Fruit fly (Drosophila melanogaster) whole organism, embryonic: ENCODE data around the gene lab.
A peak's percentile ranks its signal among the peaks of the same experiment; 100 is the strongest.

ENCODE experiments used
- Bgb ChIP-seq: fragments of 200-800 bp; sonication (Bioruptor generic); IDR thresholded peaks from 2 replicates; pipeline ENCODE4 v1.3.6; 2022; ENCODE audit warnings: missing biosample characterization, missing genetic modification characterization; ENCODE audit not compliant: partially characterized antibody
- BtbVII ChIP-seq: fragments of 200-800 bp; sonication (Bioruptor generic); optimal IDR thresholded peaks from 3 replicates; lab custom pipeline; 2017; ENCODE audit warnings: missing biosample characterization, mild to moderate bottlenecking, missing genetic modification characterization
- CG10431 ChIP-seq: fragments of 200-800 bp; sonication (Bioruptor generic); optimal IDR thresholded peaks from 3 replicates; lab custom pipeline; 2018; ENCODE audit warnings: missing biosample characterization, mild to moderate bottlenecking, missing genetic modification characterization
- CG12942 ChIP-seq: fragments of 200-800 bp; sonication (Bioruptor generic); optimal IDR thresholded peaks from 3 replicates; lab custom pipeline; 2016; ENCODE audit warnings: missing biosample characterization, missing genetic modification characterization
- CG13287 ChIP-seq: fragments of 200-800 bp; sonication (Bioruptor generic); IDR thresholded peaks from 2 replicates; pipeline ENCODE4 v1.3.6; 2022; ENCODE audit warnings: missing biosample characterization, missing genetic modification characterization; ENCODE audit not compliant: partially characterized antibody
- CG16863 ChIP-seq: fragments of 200-800 bp; sonication (Bioruptor generic); optimal IDR thresholded peaks from 3 replicates; lab custom pipeline; 2016; ENCODE audit warnings: missing biosample characterization, missing genetic modification characterization
- CG17359 ChIP-seq: fragments of 200-800 bp; sonication (Bioruptor generic); optimal IDR thresholded peaks from 3 replicates; lab custom pipeline; 2018; ENCODE audit warnings: missing biosample characterization, mild to moderate bottlenecking, missing genetic modification characterization, moderate library complexity
- CG17829 ChIP-seq: fragments of 200-800 bp; optimal IDR thresholded peaks from 2 replicates; lab custom pipeline; 2019; ENCODE audit warnings: missing biosample characterization, mild to moderate bottlenecking, missing genetic modification characterization, moderate library complexity
- CG1832 ChIP-seq: fragments of 200-800 bp; sonication (Bioruptor generic); optimal IDR thresholded peaks from 2 replicates; lab custom pipeline; 2017; ENCODE audit warnings: missing biosample characterization, mild to moderate bottlenecking, missing genetic modification characterization, inconsistent platforms
- CG2889 ChIP-seq: fragments of 200-800 bp; sonication (Bioruptor generic); IDR thresholded peaks from 3 replicates; pipeline ENCODE4 v1.3.6; 2022; ENCODE audit warnings: missing biosample characterization, missing genetic modification characterization
- CG3065 ChIP-seq: fragments of 200-800 bp; sonication (Bioruptor generic); optimal IDR thresholded peaks from 2 replicates; lab custom pipeline; 2016; ENCODE audit warnings: missing biosample characterization, missing genetic modification characterization
- CG3407 ChIP-seq: fragments of 200-800 bp; sonication (Bioruptor generic); optimal IDR thresholded peaks from 2 replicates; lab custom pipeline; 2018; ENCODE audit warnings: missing biosample characterization, mild to moderate bottlenecking, missing genetic modification characterization
- CG42726 ChIP-seq: fragments of 200-800 bp; sonication (Bioruptor generic); IDR thresholded peaks from 2 replicates; pipeline ENCODE4 v1.3.6; 2022; ENCODE audit warnings: missing biosample characterization, missing genetic modification characterization; ENCODE audit not compliant: partially characterized antibody
- CG4404 ChIP-seq: fragments of 200-800 bp; sonication (Bioruptor generic); IDR thresholded peaks from 2 replicates; pipeline ENCODE4 v1.3.6; 2022; ENCODE audit warnings: missing biosample characterization, missing genetic modification characterization
- CG5180 ChIP-seq: fragments of 200-800 bp; sonication (Bioruptor generic); optimal IDR thresholded peaks from 3 replicates; lab custom pipeline; 2017; ENCODE audit warnings: missing biosample characterization, missing genetic modification characterization, mild to moderate bottlenecking, moderate library complexity, missing genetic modification reagents
- CG6791 ChIP-seq: fragments of 200-800 bp; sonication (Bioruptor generic); IDR thresholded peaks from 3 replicates; pipeline ENCODE4 v1.3.6; 2022; ENCODE audit warnings: missing biosample characterization, missing genetic modification characterization; ENCODE audit not compliant: partially characterized antibody
- CG8478 ChIP-seq: fragments of >200 bp; optimal IDR thresholded peaks from 2 replicates; lab custom pipeline; 2018
- CG9932 ChIP-seq: fragments of 200-800 bp; sonication (Bioruptor generic); IDR thresholded peaks from 2 replicates; pipeline ENCODE4 v1.3.6; 2022; ENCODE audit warnings: missing biosample characterization, missing genetic modification characterization
- CoRest ChIP-seq: fragments of 200-800 bp; sonication (Bioruptor generic); optimal IDR thresholded peaks from 3 replicates; lab custom pipeline; 2018; ENCODE audit warnings: missing biosample characterization, mild to moderate bottlenecking, missing genetic modification characterization, moderate library complexity
- Dip2 ChIP-seq: fragments of 200-800 bp; sonication (Bioruptor generic); IDR thresholded peaks from 2 replicates; pipeline ENCODE4 v1.3.6; 2022; ENCODE audit warnings: missing biosample characterization, missing genetic modification characterization
- Dll ChIP-seq: fragments of 200-800 bp; sonication (Bioruptor generic); IDR thresholded peaks from 4 replicates; pipeline ENCODE4 v1.3.6; 2022; ENCODE audit warnings: missing biosample characterization, missing genetic modification characterization; ENCODE audit not compliant: partially characterized antibody
- MBD-R2 ChIP-seq: fragments of 200-800 bp; sonication (Bioruptor generic); IDR thresholded peaks from 2 replicates; pipeline ENCODE4 v1.3.6; 2022; ENCODE audit warnings: missing biosample characterization, missing genetic modification characterization
- Nf-YA ChIP-seq: fragments of 200-800 bp; sonication (Bioruptor generic); IDR thresholded peaks from 2 replicates; pipeline ENCODE4 v1.3.6; 2022; ENCODE audit warnings: missing biosample characterization, missing genetic modification characterization
- Nf-YB ChIP-seq: fragments of 200-800 bp; sonication (Bioruptor generic); optimal IDR thresholded peaks from 3 replicates; lab custom pipeline; 2019; ENCODE audit warnings: missing biosample characterization, mild to moderate bottlenecking, missing genetic modification characterization, moderate library complexity
- Nf-YC ChIP-seq: fragments of 200-800 bp; optimal IDR thresholded peaks from 3 replicates; lab custom pipeline; 2019; ENCODE audit warnings: missing biosample characterization, mild to moderate bottlenecking, missing genetic modification characterization, moderate library complexity
- Ravus ChIP-seq: fragments of 200-800 bp; sonication (Bioruptor generic); IDR thresholded peaks from 2 replicates; pipeline ENCODE4 v1.3.6; 2022; ENCODE audit warnings: missing biosample characterization, missing genetic modification characterization
- Sry-β ChIP-seq: fragments of 200-800 bp; sonication (Bioruptor generic); optimal IDR thresholded peaks from 2 replicates; lab custom pipeline; 2018; ENCODE audit warnings: missing biosample characterization, mild to moderate bottlenecking, missing genetic modification characterization, moderate library complexity
- Vsx1 ChIP-seq: fragments of 200-800 bp; sonication (Bioruptor generic); optimal IDR thresholded peaks from 2 replicates; lab custom pipeline; 2017; ENCODE audit warnings: missing biosample characterization, mild to moderate bottlenecking, missing genetic modification characterization, missing genetic modification reagents
- al ChIP-seq: fragments of 200-800 bp; sonication (Bioruptor generic); IDR thresholded peaks from 2 replicates; pipeline ENCODE4 v1.3.6; 2022; ENCODE audit warnings: missing biosample characterization, missing genetic modification characterization
- ap ChIP-seq: fragments of 200-800 bp; sonication (Bioruptor generic); IDR thresholded peaks from 2 replicates; pipeline ENCODE4 v1.3.6; 2022; ENCODE audit warnings: missing biosample characterization, missing genetic modification characterization
- ash1 ChIP-seq: fragments of 200-800 bp; sonication (Bioruptor generic); optimal IDR thresholded peaks from 2 replicates; lab custom pipeline; 2018; ENCODE audit warnings: missing biosample characterization, mild to moderate bottlenecking, missing genetic modification characterization
- cg ChIP-seq: fragments of 200-800 bp; sonication (Bioruptor generic); optimal IDR thresholded peaks from 3 replicates; lab custom pipeline; 2019; ENCODE audit warnings: missing biosample characterization, mild to moderate bottlenecking, missing genetic modification characterization, moderate library complexity
- chif ChIP-seq, 2 experiments: fragments of 200-800 bp; sonication (Bioruptor generic); optimal IDR thresholded peaks; 3 replicates each; lab custom pipeline; 2016; ENCODE audit warnings: missing biosample characterization in 2 of 2, missing genetic modification characterization in 2 of 2
- chinmo ChIP-seq: fragments of 200-800 bp; sonication (Bioruptor generic); IDR thresholded peaks from 4 replicates; pipeline ENCODE4 v1.3.6; 2022; ENCODE audit warnings: missing biosample characterization, missing genetic modification characterization; ENCODE audit not compliant: partially characterized antibody
- chm ChIP-seq: fragments of 200-800 bp; sonication (Bioruptor generic); IDR thresholded peaks from 2 replicates; pipeline ENCODE4 v1.3.6; 2022; ENCODE audit warnings: missing biosample characterization, missing genetic modification characterization
- crol ChIP-seq: fragments of 200-800 bp; sonication (Bioruptor generic); IDR thresholded peaks from 2 replicates; pipeline ENCODE4 v1.3.6; 2022; ENCODE audit warnings: missing biosample characterization, missing genetic modification characterization
- dmrt11E ChIP-seq: fragments of 200-800 bp; sonication (Bioruptor generic); optimal IDR thresholded peaks from 3 replicates; lab custom pipeline; 2018; ENCODE audit warnings: missing biosample characterization, mild to moderate bottlenecking, missing genetic modification characterization, moderate library complexity
- emc ChIP-seq: fragments of 200-800 bp; sonication (Bioruptor generic); optimal IDR thresholded peaks from 2 replicates; lab custom pipeline; 2016; ENCODE audit warnings: missing biosample characterization, missing genetic modification characterization
- fd102C ChIP-seq: fragments of 200-800 bp; sonication (Bioruptor generic); optimal IDR thresholded peaks from 2 replicates; lab custom pipeline; 2018; ENCODE audit warnings: missing biosample characterization, mild to moderate bottlenecking, missing genetic modification characterization, moderate library complexity
- h ChIP-seq: fragments of >200 bp; optimal IDR thresholded peaks from 2 replicates; lab custom pipeline; 2017
- insv ChIP-seq, 2 experiments: fragments of 200-800 bp; sonication (Bioruptor generic); optimal IDR thresholded peaks; 3 replicates each; lab custom pipeline; 2016 to 2018; ENCODE audit warnings: missing biosample characterization in 2 of 2, missing genetic modification characterization in 2 of 2
- lbe ChIP-seq: fragments of 200-800 bp; sonication (Bioruptor generic); optimal IDR thresholded peaks from 2 replicates; lab custom pipeline; 2016; ENCODE audit warnings: missing biosample characterization, mild to moderate bottlenecking, missing genetic modification characterization
- nerfin-2 ChIP-seq: fragments of 200-800 bp; sonication (Bioruptor generic); IDR thresholded peaks from 2 replicates; pipeline ENCODE4 v1.3.6; 2022; ENCODE audit warnings: missing biosample characterization, missing genetic modification characterization; ENCODE audit not compliant: partially characterized antibody
- oc ChIP-seq: fragments of 200-800 bp; sonication (Bioruptor generic); optimal IDR thresholded peaks from 2 replicates; lab custom pipeline; 2018; ENCODE audit warnings: missing biosample characterization, mild to moderate bottlenecking, missing genetic modification characterization, moderate library complexity
- pros ChIP-seq: fragments of 200-800 bp; sonication (Bioruptor generic); optimal IDR thresholded peaks from 3 replicates; lab custom pipeline; 2019; ENCODE audit warnings: missing biosample characterization, mild to moderate bottlenecking, missing genetic modification characterization, moderate library complexity
- row ChIP-seq: fragments of 200-800 bp; sonication (Bioruptor generic); IDR thresholded peaks from 3 replicates; pipeline ENCODE4 v1.3.6; 2022; ENCODE audit warnings: missing biosample characterization, missing genetic modification characterization
- sqz ChIP-seq: fragments of 200-800 bp; sonication (Bioruptor generic); optimal IDR thresholded peaks from 3 replicates; lab custom pipeline; 2018; ENCODE audit warnings: missing biosample characterization, mild to moderate bottlenecking, missing genetic modification characterization
- wek ChIP-seq: fragments of 200-800 bp; sonication (Bioruptor generic); optimal IDR thresholded peaks from 3 replicates; lab custom pipeline; 2018; ENCODE audit warnings: missing biosample characterization, mild to moderate bottlenecking, missing genetic modification characterization, moderate library complexity

lab gene

dm6 chr3R:6678480-6678879 is at the start of gene lab (continued):
- TF ChIP-seq chif (GFP tag; optimal IDR thresholded peaks at IDR 0.05; lab: Kevin White, UChicago) (peak in 1 of 2 experiments; percentile 15), CoRest (peak; percentile 32), CG1832 (peak; percentile 97), MBD-R2 (peak; percentile 10; the same call in 1 of the 2 replicates), CG3407 (no peak), row (GFP tag; lab: Robert Waterston, UW) (no peak), lbe (GFP tag; lab: Kevin White, UChicago) (no peak), CG13287 (peak; percentile 41; the same call in 1 of the 2 replicates), Nf-YA (GFP tag; lab: Robert Waterston, UW) (peak; percentile 76), Bgb (peak; percentile 20; the same call in 1 of the 2 replicates), CG17829 (tag; lab: Kevin White, UChicago) (peak; percentile 10), nerfin-2 (0 out of 2 replicates have a peak, but pooled peaks have one; percentile 30), CG5180 (peak; percentile 85), CG3065 (GFP tag; lab: Kevin White, UChicago) (peak; percentile 55), oc (tag; lab: Kevin White, UChicago) (peak; percentile 24), chm (GFP tag; lab: Robert Waterston, UW) (peak; percentile 47; the same call in 1 of the 2 replicates), CG42726 (GFP tag; lab: Robert Waterston, UW) (peak; percentile 59; the same call in 1 of the 2 replicates)

DNA sequence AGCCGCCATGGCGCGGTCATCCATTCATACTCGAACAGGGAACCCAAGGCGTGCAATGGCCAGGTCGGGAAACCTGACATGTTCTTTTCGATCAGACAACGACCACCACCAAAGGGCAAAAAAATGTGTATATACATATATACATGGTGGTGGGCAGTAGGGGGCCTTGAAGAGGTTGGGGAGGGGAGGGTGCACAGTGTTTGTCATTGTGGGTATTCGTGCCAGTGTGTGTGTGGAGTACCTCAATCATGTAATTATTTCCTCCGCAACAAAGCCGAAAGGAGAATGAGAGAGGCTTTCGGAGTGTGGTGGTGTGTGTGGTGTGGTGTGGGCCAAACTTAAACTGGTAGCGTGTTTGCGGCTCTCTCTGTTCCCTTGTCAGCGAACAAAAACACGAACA is 47.7 kb upstream of the lab start:
- TF ChIP-seq Nf-YB (GFP tag; lab: Kevin White, UChicago) (peak; percentile 80), chinmo (0 out of 4 replicates have a peak, but pooled peaks have one; percentile 26), Nf-YC (tag; lab: Kevin White, UChicago) (peak; percentile 64), crol (GFP tag; lab: Robert Waterston, UW) (peak; percentile 81), emc (GFP tag; lab: Kevin White, UChicago) (no peak), Dll (GFP tag; lab: Robert Waterston, UW) (0 out of 4 replicates have a peak, but pooled peaks have one; percentile 23), al (GFP tag; lab: Robert Waterston, UW) (no peak), pros (GFP tag; lab: Kevin White, UChicago) (peak; percentile 47), CG10431 (GFP tag; lab: Kevin White, UChicago) (peak; percentile 73), wek (GFP tag; lab: Kevin White, UChicago) (peak; percentile 86), sqz (GFP tag; lab: Kevin White, UChicago) (peak; percentile 40), CG8478 (lab: Kevin White, UChicago) (no peak), cg (GFP tag; lab: Kevin White, UChicago) (peak; percentile 70)

- TF ChIP-seq CG9932 (no peak), h (lab: Kevin White, UChicago) (no peak), Dip2 (GFP tag; lab: Robert Waterston, UW) (no peak), Vsx1 (GFP tag; lab: Kevin White, UChicago) (no peak), CG17359 (tag; lab: Kevin White, UChicago) (no peak), CG4404 (GFP tag; lab: Robert Waterston, UW) (no peak; the same call in none of the 2 replicates), CG2889 (GFP tag; lab: Robert Waterston, UW) (no peak), CG6791 (GFP tag; lab: Robert Waterston, UW) (no peak), Ravus (GFP tag; lab: Robert Waterston, UW) (no peak), BtbVII (GFP tag; lab: Kevin White, UChicago) (no peak), insv (GFP tag; optimal IDR thresholded peaks at IDR 0.05; lab: Kevin White, UChicago) (no peak), fd102C (GFP tag; lab: Kevin White, UChicago) (peak; percentile 64), CG16863 (no peak), CG12942 (no peak), Sry-β (GFP tag; lab: Kevin White, UChicago) (no peak), ap (GFP tag; lab: Robert Waterston, UW) (no peak), al (GFP tag; lab: Robert Waterston, UW) (no peak), dmrt11E (peak; percentile 66), chif (GFP tag; optimal IDR thresholded peaks at IDR 0.05; lab: Kevin White, UChicago) (peak in 1 of 2 experiments; percentile 35), ash1 (GFP tag; lab: Kevin White, UChicago) (no peak)
Measured at dm6 chr3R:6723537-6724171, 45.3 kb upstream of the lab start.
